Worm (Caenorhabditis elegans): ENCODE results near the gene acbp-6.
A peak's percentile ranks its signal among the peaks of the same experiment; 100 is the strongest.

acbp-6 gene

DNA sequence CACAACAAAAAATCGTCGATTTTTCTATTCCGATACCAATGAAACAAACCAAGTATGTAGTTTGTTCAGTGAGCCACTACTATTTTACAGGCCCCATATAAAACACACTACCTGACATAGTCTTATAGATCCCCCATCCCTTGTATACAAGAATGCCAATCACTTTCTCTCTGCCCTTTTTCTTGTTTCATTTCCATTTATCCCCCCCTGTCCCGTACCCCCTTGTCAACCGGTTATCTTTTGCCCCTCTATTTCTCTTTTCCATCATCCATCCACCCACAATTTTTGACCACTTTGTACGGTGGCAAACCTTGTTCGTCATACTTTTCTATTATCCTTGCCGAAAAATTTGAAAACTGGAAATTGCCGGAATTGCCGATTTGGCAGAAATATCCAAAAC, 20.6 kb downstream of the acbp-6 start:
- TF ChIP-seq ceh-13 (GFP tag; optimal IDR thresholded peaks at IDR 0.05), result no peak
- no peak for TF ChIP-seq tbx-37 (GFP tag; conservative IDR thresholded peaks at IDR 0.05)
- TF ChIP-seq pes-1 (GFP tag; IDR thresholded peaks at IDR 0.05), result no peak
- no peak for TF ChIP-seq hmbx-1 (tag; optimal IDR thresholded peaks at IDR 0.05)
- no peak for TF ChIP-seq sea-1 (GFP tag; conservative IDR thresholded peaks at IDR 0.05)
- no peak for TF ChIP-seq ets-7 (tag; optimal IDR thresholded peaks at IDR 0.05)
- no peak for TF ChIP-seq hnd-1 (tag; optimal IDR thresholded peaks at IDR 0.05)
- no peak for TF ChIP-seq aly-1 (tag; optimal IDR thresholded peaks at IDR 0.05)
- TF ChIP-seq tra-4 (tag; optimal IDR thresholded peaks at IDR 0.05), result no peak
- TF ChIP-seq ama-1 (optimal IDR thresholded peaks at IDR 0.05), result no peak
- no peak for TF ChIP-seq tbx-11 (GFP tag; IDR thresholded peaks at IDR 0.05)
- TF ChIP-seq scrt-1 (GFP tag; IDR thresholded peaks at IDR 0.05), result no peak
- no peak for TF ChIP-seq ceh-36 (tag; optimal IDR thresholded peaks at IDR 0.05)
- TF ChIP-seq B0310.2 (tag; optimal IDR thresholded peaks at IDR 0.05), result no peak
- TF ChIP-seq F13C5.2 (tag; optimal IDR thresholded peaks at IDR 0.05), result no peak

DNA sequence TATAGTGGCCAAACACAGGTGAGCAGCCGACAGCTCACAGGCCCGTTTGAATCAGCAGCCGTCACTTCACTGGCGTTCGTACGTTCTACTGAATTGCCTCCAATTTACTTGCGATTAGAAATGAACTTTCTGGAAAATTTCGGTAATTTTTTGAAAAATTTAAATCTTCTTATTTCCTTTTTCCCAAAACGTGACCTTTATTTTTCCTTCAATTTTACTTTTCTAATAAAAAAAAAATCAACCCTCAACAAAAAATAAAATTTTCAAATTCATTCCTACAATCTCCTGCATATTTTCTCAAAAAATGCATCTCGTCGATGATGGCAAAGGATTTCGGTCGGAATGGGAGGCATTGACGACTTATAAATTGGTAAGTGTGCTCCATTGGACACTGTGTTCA, 25.1 kb downstream of the acbp-6 start, which contains the start of gene W03C9.8:
TSS of gene W03C9.8 (plus strand) at position 301 of the 400 bp plus-strand sequence.
- TF ChIP-seq pes-1 (GFP tag; IDR thresholded peaks at IDR 0.05) (no peak), aly-1 (tag; optimal IDR thresholded peaks at IDR 0.05) (no peak), B0310.2 (tag; optimal IDR thresholded peaks at IDR 0.05) (no peak), tbx-37 (GFP tag; conservative IDR thresholded peaks at IDR 0.05) (no peak), tbx-11 (GFP tag; IDR thresholded peaks at IDR 0.05) (no peak), ceh-36 (tag; optimal IDR thresholded peaks at IDR 0.05) (no peak), ets-7 (tag; optimal IDR thresholded peaks at IDR 0.05) (no peak), sea-1 (GFP tag; conservative IDR thresholded peaks at IDR 0.05) (no peak), F13C5.2 (tag; optimal IDR thresholded peaks at IDR 0.05) (no peak), tra-4 (tag; optimal IDR thresholded peaks at IDR 0.05) (no peak), hnd-1 (tag; optimal IDR thresholded peaks at IDR 0.05) (no peak), flt-1 (GFP tag; IDR thresholded peaks at IDR 0.05) (no peak), scrt-1 (GFP tag; IDR thresholded peaks at IDR 0.05) (no peak), ceh-13 (GFP tag; optimal IDR thresholded peaks at IDR 0.05) (no peak), hmg-4 (GFP tag; optimal IDR thresholded peaks at IDR 0.05) (no peak), hmbx-1 (tag; optimal IDR thresholded peaks at IDR 0.05) (no peak), ama-1 (optimal IDR thresholded peaks at IDR 0.05) (no peak)

DNA sequence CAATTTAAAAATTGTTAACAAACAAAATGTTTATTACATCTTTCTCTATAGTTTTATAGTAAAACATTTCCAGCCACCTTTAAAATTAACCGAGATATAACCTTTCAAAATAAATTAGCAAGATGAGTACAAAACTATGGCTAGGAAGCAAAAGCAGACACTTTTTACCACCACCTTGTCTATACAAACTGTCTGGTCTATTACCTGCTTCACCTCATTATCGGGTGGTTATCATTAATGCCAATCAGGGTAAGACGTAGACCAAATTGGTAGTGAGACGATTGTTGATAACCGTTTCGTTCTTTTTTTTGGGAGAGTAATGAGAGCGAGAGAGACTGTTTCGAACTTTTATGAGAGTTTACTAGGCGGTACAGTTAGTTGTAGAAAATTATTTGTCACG, 37.1 kb downstream of the acbp-6 start:
- TF ChIP-seq hmbx-1 (tag; optimal IDR thresholded peaks at IDR 0.05), result no peak
- TF ChIP-seq hmg-4 (GFP tag; optimal IDR thresholded peaks at IDR 0.05), result no peak
- TF ChIP-seq flt-1 (GFP tag; IDR thresholded peaks at IDR 0.05), result no peak
- TF ChIP-seq F13C5.2 (tag; optimal IDR thresholded peaks at IDR 0.05), result no peak
- TF ChIP-seq ets-7 (tag; optimal IDR thresholded peaks at IDR 0.05), result no peak
- TF ChIP-seq tra-4 (tag; optimal IDR thresholded peaks at IDR 0.05), result no peak
- no peak for TF ChIP-seq sea-1 (GFP tag; conservative IDR thresholded peaks at IDR 0.05)
- no peak for TF ChIP-seq hnd-1 (tag; optimal IDR thresholded peaks at IDR 0.05)
- TF ChIP-seq tbx-11 (GFP tag; IDR thresholded peaks at IDR 0.05), result no peak
- no peak for TF ChIP-seq pes-1 (GFP tag; IDR thresholded peaks at IDR 0.05)
- no peak for TF ChIP-seq tbx-37 (GFP tag; conservative IDR thresholded peaks at IDR 0.05)
- no peak for TF ChIP-seq ama-1 (optimal IDR thresholded peaks at IDR 0.05)

DNA sequence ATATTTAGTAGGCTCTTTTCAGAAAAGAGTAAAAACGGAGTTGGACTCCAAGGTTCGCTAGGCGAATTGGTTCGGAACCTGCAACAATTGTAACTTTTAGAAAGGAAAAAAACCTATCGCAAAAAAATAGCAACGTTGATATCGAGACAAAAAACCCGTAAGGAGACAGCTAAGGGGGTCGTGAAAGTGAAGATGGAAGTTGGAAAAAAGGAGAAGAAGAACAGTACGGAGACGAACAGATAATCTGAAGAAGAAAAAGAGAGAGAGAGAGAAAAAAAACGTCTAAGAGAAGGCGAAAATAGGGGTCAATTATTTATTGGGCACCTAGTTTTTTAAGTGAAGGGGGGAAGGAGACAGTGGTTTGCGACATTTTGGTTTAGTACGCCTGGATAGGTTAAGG, 38.3 kb downstream of the acbp-6 start, which contains the start of gene lin-29:
TSS of gene lin-29 (minus strand) at position 78 of the 400 bp plus-strand sequence.
- TF ChIP-seq ets-7 (tag; optimal IDR thresholded peaks at IDR 0.05), result no peak
- no peak for TF ChIP-seq hmg-4 (GFP tag; optimal IDR thresholded peaks at IDR 0.05)
- TF ChIP-seq scrt-1 (GFP tag; IDR thresholded peaks at IDR 0.05), result no peak
- TF ChIP-seq sea-1 (GFP tag; conservative IDR thresholded peaks at IDR 0.05), result no peak
- no peak for TF ChIP-seq tbx-11 (GFP tag; IDR thresholded peaks at IDR 0.05)
- TF ChIP-seq B0310.2 (tag; optimal IDR thresholded peaks at IDR 0.05), result no peak
- TF ChIP-seq ceh-36 (tag; optimal IDR thresholded peaks at IDR 0.05), result no peak

DNA sequence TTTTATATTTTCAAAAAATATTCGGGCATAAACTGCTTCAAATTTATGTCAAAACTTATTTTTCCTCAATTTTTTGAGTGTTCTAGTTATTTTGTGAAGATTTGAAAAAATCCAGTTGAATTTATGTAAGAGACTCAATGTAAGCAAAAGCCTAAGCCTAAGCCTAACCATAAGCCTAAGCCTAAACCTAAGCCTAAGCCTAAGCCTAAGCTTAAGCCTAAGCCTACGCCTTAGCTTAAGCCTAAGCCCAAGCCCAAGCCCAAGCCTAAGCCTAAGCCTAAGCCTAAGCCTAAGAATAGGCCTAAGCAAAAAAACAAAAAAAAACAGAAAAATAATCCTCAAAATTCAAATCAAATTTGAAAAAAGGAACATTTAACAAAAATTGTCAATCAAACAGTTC, 43.4 kb downstream of the acbp-6 start:
- TF ChIP-seq ceh-36 (tag; optimal IDR thresholded peaks at IDR 0.05) (peak; percentile 64), F13C5.2 (tag; optimal IDR thresholded peaks at IDR 0.05) (no peak), scrt-1 (GFP tag; IDR thresholded peaks at IDR 0.05) (no peak), tbx-11 (GFP tag; IDR thresholded peaks at IDR 0.05) (no peak), tra-4 (tag; optimal IDR thresholded peaks at IDR 0.05) (no peak), sea-1 (GFP tag; conservative IDR thresholded peaks at IDR 0.05) (no peak)

DNA sequence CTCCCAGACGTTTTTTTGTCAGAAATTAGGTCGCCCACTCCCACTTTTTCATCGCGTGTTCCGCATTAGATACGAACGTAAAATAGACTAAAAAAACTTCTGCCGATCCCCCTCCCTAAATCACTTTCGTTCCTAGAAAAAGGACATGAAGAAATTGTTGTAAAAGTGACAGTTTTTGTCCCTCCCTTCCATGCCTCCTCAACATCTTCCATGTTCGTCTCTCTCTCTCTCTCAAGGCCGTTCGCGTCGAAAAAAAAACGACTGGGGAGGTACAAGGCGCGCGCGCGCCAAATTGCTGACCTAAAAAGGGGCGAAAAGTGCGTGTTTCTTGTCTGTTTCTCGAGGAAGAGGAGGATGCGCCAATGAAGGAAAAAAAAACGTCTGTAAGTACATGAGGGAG, 44.8 kb downstream of the acbp-6 start:
- TF ChIP-seq F13C5.2 (tag; optimal IDR thresholded peaks at IDR 0.05) (no peak), hmbx-1 (tag; optimal IDR thresholded peaks at IDR 0.05) (no peak)

DNA sequence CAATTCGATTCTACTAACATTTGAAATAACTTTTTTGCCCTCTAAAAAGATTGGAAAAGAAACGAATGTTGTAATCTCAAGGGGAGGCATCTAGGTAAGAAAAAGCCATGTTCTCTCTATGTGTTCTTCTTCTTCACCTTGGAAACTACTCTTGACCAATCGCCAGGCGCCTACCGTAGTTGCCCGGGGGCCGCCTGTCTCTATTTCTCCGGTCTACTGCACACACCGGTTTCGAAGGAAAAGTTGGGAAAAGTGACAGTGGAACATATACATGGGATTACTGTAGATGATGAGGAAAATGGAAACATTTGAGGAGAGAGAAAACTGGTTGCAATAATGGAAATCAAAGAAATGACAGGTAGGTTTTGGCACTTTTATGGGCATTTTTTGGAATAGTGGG, 47.0 kb downstream of the acbp-6 start:
- TF ChIP-seq ceh-36 (tag; optimal IDR thresholded peaks at IDR 0.05), result no peak
- no peak for TF ChIP-seq tbx-11 (GFP tag; IDR thresholded peaks at IDR 0.05)
- no peak for TF ChIP-seq pes-1 (GFP tag; IDR thresholded peaks at IDR 0.05)
- TF ChIP-seq B0310.2 (tag; optimal IDR thresholded peaks at IDR 0.05), result no peak
- TF ChIP-seq ama-1 (optimal IDR thresholded peaks at IDR 0.05), result no peak
- TF ChIP-seq aly-1 (tag; optimal IDR thresholded peaks at IDR 0.05), result no peak
- TF ChIP-seq ets-7 (tag; optimal IDR thresholded peaks at IDR 0.05), result no peak

DNA sequence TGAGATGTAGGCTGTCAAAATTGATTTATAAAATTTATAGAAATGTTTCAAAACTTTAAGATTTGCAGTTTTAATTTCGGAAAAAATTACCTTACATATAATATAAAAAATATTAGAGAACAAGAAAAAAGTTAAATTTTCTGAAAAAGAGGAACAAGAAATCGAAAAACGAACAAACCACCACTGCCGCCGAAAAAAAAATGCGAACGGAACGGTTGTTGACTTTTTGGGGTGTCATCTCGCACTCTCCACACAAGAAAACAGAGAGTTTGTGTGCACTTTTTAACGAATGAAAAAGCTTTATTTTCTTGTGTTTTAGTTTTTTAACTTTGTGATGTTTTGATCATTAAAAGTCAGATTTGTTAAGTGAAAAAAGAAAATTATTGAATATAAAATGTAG, 48.3 kb downstream of the acbp-6 start:
- TF ChIP-seq ceh-36 (tag; optimal IDR thresholded peaks at IDR 0.05) (no peak), hmbx-1 (tag; optimal IDR thresholded peaks at IDR 0.05) (no peak), scrt-1 (GFP tag; IDR thresholded peaks at IDR 0.05) (no peak), ets-7 (tag; optimal IDR thresholded peaks at IDR 0.05) (no peak), B0310.2 (tag; optimal IDR thresholded peaks at IDR 0.05) (no peak), hmg-4 (GFP tag; optimal IDR thresholded peaks at IDR 0.05) (no peak), sea-1 (GFP tag; conservative IDR thresholded peaks at IDR 0.05) (no peak), hnd-1 (tag; optimal IDR thresholded peaks at IDR 0.05) (no peak), ama-1 (optimal IDR thresholded peaks at IDR 0.05) (no peak), tra-4 (tag; optimal IDR thresholded peaks at IDR 0.05) (no peak), flt-1 (GFP tag; IDR thresholded peaks at IDR 0.05) (no peak), tbx-37 (GFP tag; conservative IDR thresholded peaks at IDR 0.05) (no peak)
